ENCODE assay signal across 1 fruit fly cellular context in the genomic region with DNA sequence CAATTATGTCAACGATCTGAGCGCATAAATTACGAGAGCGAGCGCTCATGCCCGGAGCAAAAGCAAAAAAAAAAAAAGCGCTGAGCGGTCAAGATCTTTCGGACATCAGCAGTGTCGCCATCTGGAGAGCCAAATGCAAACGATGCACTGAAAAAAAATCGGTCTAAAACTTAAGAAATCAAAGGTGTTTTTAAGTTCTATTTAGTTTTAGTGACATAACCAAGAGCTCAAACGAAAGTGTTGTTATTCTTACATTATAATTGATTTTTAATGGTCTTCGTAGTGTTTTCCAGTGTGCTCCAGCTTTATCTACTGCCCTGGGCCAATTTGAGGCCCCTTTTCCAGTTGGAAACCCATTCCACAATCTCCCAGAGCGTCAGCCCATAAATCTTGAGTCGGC.
TF ChIP-seq lines count a peak whose summit lies in the region.

No protein-coding gene starts in this region.

TF ChIP-seq in whole organism, embryonic, 481 proteins besides CTCF, POLR2A, EP300 and RAD21 (continued from another document):
- TF ChIP-seq CkIIα-i1 (GFP tag; IDR thresholded peaks at IDR 0.05; lab: Robert Waterston, UW), result no peak
- no peak for TF ChIP-seq shn (GFP tag; optimal IDR thresholded peaks at IDR 0.05; lab: Kevin White, UChicago)
- TF ChIP-seq CG31441 (GFP tag; IDR thresholded peaks at IDR 0.05; lab: Robert Waterston, UW), result peak; percentile 53
- TF ChIP-seq Xrp1 (GFP tag; IDR thresholded peaks at IDR 0.05; lab: Robert Waterston, UW), result peak; percentile 38; the same call in 1 of the 2 replicates
- TF ChIP-seq sisA (GFP tag; IDR thresholded peaks at IDR 0.05; lab: Robert Waterston, UW), result peak; percentile 6; the same call in 1 of the 2 replicates
- TF ChIP-seq CG30403 (GFP tag; optimal IDR thresholded peaks at IDR 0.05; lab: Kevin White, UChicago), result peak; percentile 14
- no peak for TF ChIP-seq Bdp1 (GFP tag; optimal IDR thresholded peaks at IDR 0.05; lab: Kevin White, UChicago)
- TF ChIP-seq Atf3 (GFP tag; optimal IDR thresholded peaks at IDR 0.05; lab: Kevin White, UChicago), result no peak
- TF ChIP-seq phol (tag; optimal IDR thresholded peaks at IDR 0.05; lab: Kevin White, UChicago), result peak; percentile 13
- TF ChIP-seq HLH3B (GFP tag; IDR thresholded peaks at IDR 0.05; lab: Robert Waterston, UW), result peak; percentile 32; the same call in 1 of the 2 replicates
- TF ChIP-seq Sry-δ (GFP tag; optimal IDR thresholded peaks at IDR 0.05; lab: Kevin White, UChicago), result no peak
- TF ChIP-seq CG4424 (GFP tag; optimal IDR thresholded peaks at IDR 0.05; lab: Kevin White, UChicago), result peak; percentile 47
- TF ChIP-seq CG1603 (tag; optimal IDR thresholded peaks at IDR 0.05; lab: Kevin White, UChicago), result peak; percentile 11
- TF ChIP-seq Gug (GFP tag; IDR thresholded peaks at IDR 0.05; lab: Robert Waterston, UW), result no peak; the same call in 3 of the 4 replicates
- TF ChIP-seq dysf (GFP tag; IDR thresholded peaks at IDR 0.05; lab: Robert Waterston, UW), result 0 out of 3 replicates have a peak, but pooled peaks have one; percentile 19
- TF ChIP-seq sim (GFP tag; IDR thresholded peaks at IDR 0.05; lab: Robert Waterston, UW), result 0 out of 2 replicates have a peak, but pooled peaks have one; percentile 27
- TF ChIP-seq schlank (tag; optimal IDR thresholded peaks at IDR 0.05; lab: Kevin White, UChicago), result no peak
- TF ChIP-seq gce (GFP tag; IDR thresholded peaks at IDR 0.05; lab: Robert Waterston, UW), result 0 out of 3 replicates have a peak, but pooled peaks have one; percentile 19
- peak; percentile 25; the same call in 1 of the 2 replicates for TF ChIP-seq CG6689 (GFP tag; IDR thresholded peaks at IDR 0.05; lab: Robert Waterston, UW)
- 0 out of 3 replicates have a peak, but pooled peaks have one; percentile 6 for TF ChIP-seq row (GFP tag; IDR thresholded peaks at IDR 0.05; lab: Robert Waterston, UW)
- peak; percentile 11 for TF ChIP-seq CG14710 (tag; optimal IDR thresholded peaks at IDR 0.05; lab: Kevin White, UChicago)
- no peak for TF ChIP-seq Ptx1 (GFP tag; IDR thresholded peaks at IDR 0.05; lab: Robert Waterston, UW)
- TF ChIP-seq insv (GFP tag; optimal IDR thresholded peaks at IDR 0.05; lab: Kevin White, UChicago), result no peak
- no peak for TF ChIP-seq CG15011 (GFP tag; optimal IDR thresholded peaks at IDR 0.05; lab: Kevin White, UChicago)
- no peak for TF ChIP-seq trh (GFP tag; optimal IDR thresholded peaks at IDR 0.05; lab: Kevin White, UChicago)
- peak; percentile 75 for TF ChIP-seq Ets65A (GFP tag; lab: Kevin White, UChicago)
- peak; percentile 85 for TF ChIP-seq sens (GFP tag; lab: Kevin White, UChicago)
- 0 out of 3 replicates have a peak, but pooled peaks have one; percentile 30 for TF ChIP-seq otp (GFP tag; IDR thresholded peaks at IDR 0.05; lab: Robert Waterston, UW)
- TF ChIP-seq CG15601 (tag; optimal IDR thresholded peaks at IDR 0.05; lab: Kevin White, UChicago), result no peak
- TF ChIP-seq Lhr (GFP tag; optimal IDR thresholded peaks at IDR 0.05; lab: Kevin White, UChicago), result no peak
- no peak for TF ChIP-seq CG17186 (GFP tag; optimal IDR thresholded peaks at IDR 0.05; lab: Kevin White, UChicago)
- no peak for TF ChIP-seq Poxn (GFP tag; IDR thresholded peaks at IDR 0.05; lab: Robert Waterston, UW)
- TF ChIP-seq Dp (GFP tag; optimal IDR thresholded peaks at IDR 0.05; lab: Kevin White, UChicago), result no peak
- no peak for TF ChIP-seq CG16813 (GFP tag; IDR thresholded peaks at IDR 0.05; lab: Robert Waterston, UW; ENCODE audit: partially characterized antibody)
- TF ChIP-seq CG2712 (tag; optimal IDR thresholded peaks at IDR 0.05; lab: Kevin White, UChicago), result peak; percentile 37
- no peak for TF ChIP-seq CG7372 (GFP tag; IDR thresholded peaks at IDR 0.05; lab: Robert Waterston, UW)
- TF ChIP-seq tx (GFP tag; optimal IDR thresholded peaks at IDR 0.05; lab: Kevin White, UChicago), result no peak
- no peak for TF ChIP-seq Dref (GFP tag; IDR thresholded peaks at IDR 0.05; lab: Robert Waterston, UW)
- no peak for TF ChIP-seq BtbVII (GFP tag; optimal IDR thresholded peaks at IDR 0.05; lab: Kevin White, UChicago)
- peak; percentile 17 for TF ChIP-seq CG7839 (tag; optimal IDR thresholded peaks at IDR 0.05; lab: Kevin White, UChicago)
- TF ChIP-seq zf30C (GFP tag; optimal IDR thresholded peaks at IDR 0.05; lab: Kevin White, UChicago), result no peak
- TF ChIP-seq CG18262 (tag; optimal IDR thresholded peaks at IDR 0.05; lab: Kevin White, UChicago), result peak; percentile 2
- TF ChIP-seq CG11560 (tag; IDR thresholded peaks at IDR 0.05; lab: Robert Waterston, UW), result 0 out of 3 replicates have a peak, but pooled peaks have one; percentile 13
- TF ChIP-seq crc (GFP tag; optimal IDR thresholded peaks at IDR 0.05; lab: Kevin White, UChicago), result no peak
- TF ChIP-seq ash1 (GFP tag; optimal IDR thresholded peaks at IDR 0.05; lab: Kevin White, UChicago), result no peak
- TF ChIP-seq gem (tag; optimal IDR thresholded peaks at IDR 0.05; lab: Kevin White, UChicago), result peak; percentile 33
- TF ChIP-seq CG7963 (GFP tag; IDR thresholded peaks at IDR 0.05; lab: Robert Waterston, UW; ENCODE audit: partially characterized antibody), result no peak
- TF ChIP-seq Mrtf (GFP tag; IDR thresholded peaks at IDR 0.05; lab: Robert Waterston, UW), result no peak
- TF ChIP-seq bsh (GFP tag; optimal IDR thresholded peaks at IDR 0.05; lab: Kevin White, UChicago), result peak; percentile 9 to 26
- TF ChIP-seq pan (optimal IDR thresholded peaks at IDR 0.05; lab: Kevin White, UChicago), result no peak
- peak in 1 of 2 experiments; percentile 25 for TF ChIP-seq pan (GFP tag; optimal IDR thresholded peaks at IDR 0.05 in 1 of 2, IDR thresholded peaks at IDR 0.05 in 1 of 2)
- no peak for TF ChIP-seq CG12659 (GFP tag; optimal IDR thresholded peaks at IDR 0.05; lab: Kevin White, UChicago)
- TF ChIP-seq trem (tag; optimal IDR thresholded peaks at IDR 0.05; lab: Kevin White, UChicago), result peak; percentile 8
- peak; percentile 35 for TF ChIP-seq CG4820 (GFP tag; optimal IDR thresholded peaks at IDR 0.05; lab: Kevin White, UChicago)
- TF ChIP-seq tin (GFP tag; optimal IDR thresholded peaks at IDR 0.05; lab: Kevin White, UChicago), result peak; percentile 0
- TF ChIP-seq CG11093 (GFP tag; IDR thresholded peaks at IDR 0.05; lab: Robert Waterston, UW), result no peak
- peak; percentile 22 for TF ChIP-seq CG17359 (tag; optimal IDR thresholded peaks at IDR 0.05; lab: Kevin White, UChicago)
- TF ChIP-seq onecut (GFP tag; IDR thresholded peaks at IDR 0.05; lab: Robert Waterston, UW), result no peak
- peak; percentile 0 for TF ChIP-seq btn (GFP tag; optimal IDR thresholded peaks at IDR 0.05; lab: Kevin White, UChicago)
- no peak for TF ChIP-seq corto (GFP tag; optimal IDR thresholded peaks at IDR 0.05; lab: Kevin White, UChicago)
- TF ChIP-seq Dll (GFP tag; IDR thresholded peaks at IDR 0.05; lab: Robert Waterston, UW; ENCODE audit: partially characterized antibody), result no peak
- TF ChIP-seq yki (optimal IDR thresholded peaks at IDR 0.05; lab: Kevin White, UChicago), result no peak
- no peak for TF ChIP-seq CG10366 (GFP tag; IDR thresholded peaks at IDR 0.05; lab: Robert Waterston, UW)
- TF ChIP-seq CG12391 (tag; optimal IDR thresholded peaks at IDR 0.05; lab: Kevin White, UChicago), result peak; percentile 1
- no peak for TF ChIP-seq bowl (GFP tag; IDR thresholded peaks at IDR 0.05; lab: Robert Waterston, UW)
- TF ChIP-seq nom (GFP tag; optimal IDR thresholded peaks at IDR 0.05; lab: Kevin White, UChicago), result no peak
- TF ChIP-seq slou (GFP tag; optimal IDR thresholded peaks at IDR 0.05; lab: Kevin White, UChicago), result no peak
- no peak for TF ChIP-seq Nf-YB (GFP tag; optimal IDR thresholded peaks at IDR 0.05; lab: Kevin White, UChicago)
- TF ChIP-seq CG17829 (tag; optimal IDR thresholded peaks at IDR 0.05; lab: Kevin White, UChicago), result peak; percentile 14
- TF ChIP-seq gfzf (GFP tag; optimal IDR thresholded peaks at IDR 0.05; lab: Kevin White, UChicago), result no peak
- no peak for TF ChIP-seq tgo (GFP tag; IDR thresholded peaks at IDR 0.05; lab: Robert Waterston, UW)
- peak; percentile 48; the same call in 2 of the 3 replicates for TF ChIP-seq zfh1 (GFP tag; IDR thresholded peaks at IDR 0.05; lab: Robert Waterston, UW)
- no peak for TF ChIP-seq inv (GFP tag; IDR thresholded peaks at IDR 0.05; lab: Robert Waterston, UW; ENCODE audit: partially characterized antibody)
- no peak for TF ChIP-seq eve (GFP tag; optimal IDR thresholded peaks at IDR 0.05; lab: Kevin White, UChicago)
- TF ChIP-seq emc (GFP tag; optimal IDR thresholded peaks at IDR 0.05; lab: Kevin White, UChicago), result no peak
- peak; percentile 23 for TF ChIP-seq ATbp (GFP tag; optimal IDR thresholded peaks at IDR 0.05; lab: Kevin White, UChicago)
